Worm (Caenorhabditis elegans): Measurements from ENCODE around the gene Y73C8C.3.

- TF ChIP-seq him-1 (tag; optimal IDR thresholded peaks at IDR 0.05) (no peak), madf-3 (GFP tag; IDR thresholded peaks at IDR 0.05) (no peak), F39B2.1 (GFP tag; IDR thresholded peaks at IDR 0.05) (no peak), hlh-26 (GFP tag; conservative IDR thresholded peaks at IDR 0.05) (no peak), lin-40 (tag; optimal IDR thresholded peaks at IDR 0.05) (no peak), bed-1 (GFP tag; IDR thresholded peaks at IDR 0.05) (no peak), efl-1 (GFP tag; optimal IDR thresholded peaks at IDR 0.05) (no peak), F52B5.7 (tag; optimal IDR thresholded peaks at IDR 0.05) (no peak), egl-18 (GFP tag; IDR thresholded peaks at IDR 0.05) (no peak), ZK185.1 (tag; optimal IDR thresholded peaks at IDR 0.05; ENCODE audit: poor library complexity, severe bottlenecking) (no peak), sea-2 (GFP tag; IDR thresholded peaks at IDR 0.05) (no peak), pha-4 (tag; optimal IDR thresholded peaks at IDR 0.05) (no peak)
These were observed 7.6 kb upstream of the Y73C8C.3 start, which contains the start of gene str-68 for ce11 chrV:3107450-3107849.
